Worm (Caenorhabditis elegans) whole organism, late embryonic: ENCODE results near the gene F22E5.13.

Experiments
- ceh-9 ChIP-seq: sonication (generic microtip); optimal IDR thresholded peaks from 2 replicates; lab custom pipeline; 2016; ENCODE audit warnings: mild to moderate bottlenecking, missing genetic modification characterization, inconsistent platforms, missing compliant biosample characterization
- dmd-4 ChIP-seq: sonication (generic microtip); optimal IDR thresholded peaks from 2 replicates; lab custom pipeline; 2016; ENCODE audit warnings: borderline replicate concordance, missing genetic modification characterization, missing compliant biosample characterization
- hlh-30 ChIP-seq: sonication (generic microtip); optimal IDR thresholded peaks from 2 replicates; lab custom pipeline; 2017; ENCODE audit warnings: antibody characterized with exemption, missing genetic modification characterization, missing compliant biosample characterization; ENCODE audit not compliant: insufficient read depth
- hlh-6 ChIP-seq: sonication (generic microtip); optimal IDR thresholded peaks from 2 replicates; lab custom pipeline; 2016; ENCODE audit warnings: missing genotype, missing genetic modification characterization, missing compliant biosample characterization
- nhr-11 ChIP-seq: fragments of 150-350 bp; optimal IDR thresholded peaks from 2 replicates; lab custom pipeline; 2014; ENCODE audit warnings: missing biosample characterization, missing genetic modification characterization
- pat-9 ChIP-seq: fragments of 200-800 bp; sonication (Bioruptor generic); optimal IDR thresholded peaks from 2 replicates; lab custom pipeline; 2018; ENCODE audit warnings: mild to moderate bottlenecking, missing genetic modification characterization, moderate library complexity, missing compliant biosample characterization
- pha-4 ChIP-seq: fragments of 150-350 bp; optimal IDR thresholded peaks from 2 replicates; lab custom pipeline; 2018; ENCODE audit warnings: missing biosample characterization, missing genetic modification reagents, missing genetic modification characterization

DNA sequence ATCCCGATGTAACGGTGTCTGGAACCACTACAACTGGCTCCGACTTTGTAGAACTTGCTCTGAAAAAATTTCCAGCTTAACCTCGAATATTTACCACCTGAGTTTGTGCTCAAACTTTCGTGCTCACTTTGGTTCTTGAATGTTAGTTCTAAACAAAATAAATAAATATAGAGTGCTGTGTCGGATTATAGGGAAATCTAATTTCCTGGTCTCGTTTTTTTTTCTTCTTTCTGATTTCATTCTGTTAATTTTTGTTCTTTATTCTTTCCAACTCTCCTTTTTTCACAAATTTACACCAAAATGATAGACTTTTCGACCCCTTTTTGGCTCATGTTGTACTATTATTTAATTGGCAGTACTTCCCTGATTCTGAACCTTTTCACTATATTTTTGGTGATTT, 20.2 kb downstream of the F22E5.13 start, which contains the start of gene sri-37:
- no peak for TF ChIP-seq hlh-30 (tag; lab: Kevin White, UChicago)
- TF ChIP-seq pat-9 (tag; lab: Kevin White, UChicago), result no peak
- no peak for TF ChIP-seq pha-4 (tag; lab: Kevin White, UChicago)
- TF ChIP-seq nhr-11 (tag; lab: Kevin White, UChicago), result no peak
- no peak for TF ChIP-seq ceh-9
- no peak for TF ChIP-seq dmd-4 (tag; lab: Kevin White, UChicago)
- TF ChIP-seq hlh-6 (tag; lab: Kevin White, UChicago), result no peak
